Fruit fly (Drosophila melanogaster) whole organism, prepupa: ENCODE data around the gene Sas-4.

Source experiments
- CG32006 ChIP-seq: fragments of 200-800 bp; sonication (Bioruptor generic); optimal IDR thresholded peaks from 3 replicates; lab custom pipeline; 2017; ENCODE audit warnings: missing biosample characterization, mild to moderate bottlenecking, missing genetic modification characterization
- CG6792 ChIP-seq: fragments of 200-800 bp; sonication (Bioruptor generic); optimal IDR thresholded peaks from 3 replicates; lab custom pipeline; 2016; ENCODE audit warnings: missing biosample characterization, missing genetic modification characterization
- CG6854 ChIP-seq: fragments of 200-800 bp; sonication (Bioruptor generic); optimal IDR thresholded peaks from 2 replicates; lab custom pipeline; 2017; ENCODE audit warnings: missing biosample characterization, mild to moderate bottlenecking, missing genetic modification characterization
- Smox ChIP-seq: fragments of 200-800 bp; sonication (Bioruptor generic); optimal IDR thresholded peaks from 3 replicates; lab custom pipeline; 2016; ENCODE audit warnings: missing biosample characterization, missing genetic modification characterization
- Sox14 ChIP-seq: fragments of 200-800 bp; sonication (Bioruptor generic); optimal IDR thresholded peaks from 3 replicates; lab custom pipeline; 2016; ENCODE audit warnings: missing biosample characterization, missing genetic modification characterization

dm6 chr3R:7130827-7131226 lies 20.3 kb upstream of the Sas-4 start:
- TF ChIP-seq CG6792 (GFP tag; lab: Kevin White, UChicago), result no peak
- no peak for TF ChIP-seq Smox (GFP tag; lab: Kevin White, UChicago)
- TF ChIP-seq CG32006, result no peak
- no peak for TF ChIP-seq CG6854 (GFP tag; lab: Kevin White, UChicago)
- no peak for TF ChIP-seq Sox14
